Worm (Caenorhabditis elegans) whole organism, mixed stage, embryonic: Measurements from ENCODE around the gene cah-3.

Experiments
- cnd-1 ChIP-seq: fragments of 200-800 bp; sonication (Bioruptor generic); optimal IDR thresholded peaks from 2 replicates; lab custom pipeline; 2018; ENCODE audit warnings: mild to moderate bottlenecking, missing genetic modification characterization, missing compliant biosample characterization
- elt-3 ChIP-seq: fragments of 150-350 bp; optimal IDR thresholded peaks from 2 replicates; lab custom pipeline; 2014; ENCODE audit warnings: missing biosample characterization, missing genetic modification characterization
- flh-1 ChIP-seq: fragments of 200-800 bp; sonication (Bioruptor generic); optimal IDR thresholded peaks from 2 replicates; lab custom pipeline; 2018; ENCODE audit warnings: mild to moderate bottlenecking, missing genetic modification characterization, moderate library complexity, missing compliant biosample characterization
- lin-13 ChIP-seq: fragments of 150-350 bp; optimal IDR thresholded peaks from 2 replicates; lab custom pipeline; 2014; ENCODE audit warnings: missing biosample characterization, missing genetic modification characterization
- lsy-2 ChIP-seq: fragments of 150-350 bp; optimal IDR thresholded peaks from 2 replicates; lab custom pipeline; 2014; ENCODE audit warnings: missing biosample characterization, missing genetic modification characterization
- mab-5 ChIP-seq: fragments of 150-350 bp; optimal IDR thresholded peaks from 2 replicates; lab custom pipeline; 2014; ENCODE audit warnings: missing biosample characterization, missing genetic modification characterization
- mep-1 ChIP-seq: fragments of 150-350 bp; optimal IDR thresholded peaks from 2 replicates; lab custom pipeline; 2017; ENCODE audit warnings: missing biosample characterization, missing genetic modification reagents, missing genetic modification characterization, inconsistent platforms
- nhr-237 ChIP-seq: fragments of 150-350 bp; optimal IDR thresholded peaks from 2 replicates; lab custom pipeline; 2014; ENCODE audit warnings: missing biosample characterization, missing genetic modification characterization
- nhr-28 ChIP-seq: fragments of 150-350 bp; optimal IDR thresholded peaks from 2 replicates; lab custom pipeline; 2014; ENCODE audit warnings: missing biosample characterization, missing genetic modification characterization
- nhr-76 ChIP-seq: sonication (generic microtip); optimal IDR thresholded peaks from 2 replicates; lab custom pipeline; 2017; ENCODE audit warnings: missing biosample characterization, missing genetic modification characterization
- snpc-4 ChIP-seq: fragments of 150-350 bp; optimal IDR thresholded peaks from 2 replicates; lab custom pipeline; 2014; ENCODE audit warnings: missing biosample characterization, missing genetic modification characterization
- sptf-1 ChIP-seq: sonication (generic microtip); optimal IDR thresholded peaks from 2 replicates; lab custom pipeline; 2017; ENCODE audit warnings: mild to moderate bottlenecking, missing genetic modification characterization, moderate library complexity, missing compliant biosample characterization
- unc-120 ChIP-seq: sonication (generic microtip); optimal IDR thresholded peaks from 2 replicates; lab custom pipeline; 2017; ENCODE audit warnings: missing genetic modification characterization, missing compliant biosample characterization; ENCODE audit not compliant: poor library complexity, severe bottlenecking
- ztf-11 ChIP-seq: fragments of 150-350 bp; optimal IDR thresholded peaks from 2 replicates; lab custom pipeline; 2014; ENCODE audit warnings: missing biosample characterization, missing genetic modification characterization

- TF ChIP-seq ztf-11 (tag; lab: Kevin White, UChicago) = no peak
- no peak for TF ChIP-seq snpc-4 (tag; lab: Kevin White, UChicago)
- no peak for TF ChIP-seq mep-1 (tag; lab: Kevin White, UChicago)
- TF ChIP-seq nhr-28 (tag; lab: Kevin White, UChicago) = no peak
- no peak for TF ChIP-seq elt-3
- TF ChIP-seq cnd-1 (tag; lab: Kevin White, UChicago) = no peak
- TF ChIP-seq nhr-76 (tag; lab: Kevin White, UChicago) = no peak
- no peak for TF ChIP-seq mab-5
- no peak for TF ChIP-seq nhr-237 (tag; lab: Kevin White, UChicago)
- TF ChIP-seq sptf-1 (tag; lab: Kevin White, UChicago) = no peak
- TF ChIP-seq flh-1 (GFP tag; lab: Kevin White, UChicago) = no peak
- TF ChIP-seq lin-13 (tag; lab: Kevin White, UChicago) = no peak
- no peak for TF ChIP-seq unc-120
- TF ChIP-seq lsy-2 (tag; lab: Kevin White, UChicago) = no peak
Observed at ce11 chrX:16482944-16483343, 4.3 kb upstream of the cah-3 start.
